Worm (Caenorhabditis elegans) whole organism, late embryonic: Measurements from ENCODE around the gene leo-1.
A peak's percentile ranks its signal among the peaks of the same experiment; 100 is the strongest.

ENCODE experiments used
- dve-1 ChIP-seq: sonication (generic microtip); optimal IDR thresholded peaks from 2 replicates; lab custom pipeline; 2017; ENCODE audit warnings: antibody characterized with exemption, mild to moderate bottlenecking, missing genetic modification characterization, missing compliant biosample characterization
- elt-2 ChIP-seq: sonication (generic microtip); optimal IDR thresholded peaks from 2 replicates; lab custom pipeline; 2016; ENCODE audit warnings: missing genetic modification reagents, missing genetic modification characterization, missing compliant biosample characterization
- pha-2 ChIP-seq: sonication (generic microtip); optimal IDR thresholded peaks from 2 replicates; lab custom pipeline; 2017; ENCODE audit warnings: mild to moderate bottlenecking, missing genetic modification characterization, missing compliant biosample characterization

Gene leo-1

ce11 chrIV:11284102-11284531 lies 45.1 kb downstream of the leo-1 start:
- TF ChIP-seq pha-2 (tag; lab: Kevin White, UChicago) = no peak
- peak; percentile 63 for TF ChIP-seq dve-1 (tag; lab: Kevin White, UChicago)
- peak; percentile 77 for TF ChIP-seq elt-2 (tag; lab: Kevin White, UChicago)
- TF ChIP-seq, all 69 proteins: peak for 2
